Fruit fly (Drosophila melanogaster) whole organism, wandering third instar larva: ENCODE results near the gene H2.0.

Source experiments
- Abd-B ChIP-seq: fragments of >200 bp; optimal IDR thresholded peaks from 2 replicates; lab custom pipeline; 2017; ENCODE audit warnings: missing biosample characterization, missing genetic modification characterization
- CG32264 ChIP-seq: fragments of 200-800 bp; sonication (Bioruptor generic); optimal IDR thresholded peaks from 2 replicates; lab custom pipeline; 2016; ENCODE audit warnings: missing biosample characterization, missing genetic modification characterization
- Dfd ChIP-seq: fragments of >200 bp; optimal IDR thresholded peaks from 2 replicates; lab custom pipeline; 2017; ENCODE audit warnings: missing biosample characterization, missing genetic modification characterization
- Rel ChIP-seq, 2 experiments: fragments of 200-800 bp; sonication (Bioruptor generic) in 1 of 2; optimal IDR thresholded peaks; 2 replicates in 1 of 2; 3 replicates in 1 of 2; lab custom pipeline; 2016 to 2019; ENCODE audit warnings: mild to moderate bottlenecking in 2 of 2, missing biosample characterization in 2 of 2, missing genetic modification characterization in 2 of 2, moderate library complexity in 1 of 2
- Sp1 ChIP-seq: fragments of 200-800 bp; sonication (Bioruptor generic); optimal IDR thresholded peaks from 3 replicates; lab custom pipeline; 2019; ENCODE audit warnings: missing biosample characterization, mild to moderate bottlenecking, missing genetic modification characterization, moderate library complexity
- dl ChIP-seq, 2 experiments: fragments of 175-275, 200-275 bp in 1 of 2; fragments of 200-275 bp in 1 of 2; sonication (Bioruptor generic); optimal IDR thresholded peaks; lab custom pipeline; 2018; ENCODE audit warnings: mild to moderate bottlenecking in 2 of 2, missing biosample characterization in 2 of 2, missing genetic modification characterization in 2 of 2, moderate library complexity in 2 of 2; ENCODE audit not compliant: partially characterized antibody in 2 of 2, insufficient read depth in 1 of 2
- dsf ChIP-seq: sonication (Bioruptor generic); optimal IDR thresholded peaks from 2 replicates; lab custom pipeline; 2016; ENCODE audit warnings: missing biosample characterization, missing genetic modification characterization, borderline replicate concordance
- foxo ChIP-seq, 2 experiments: fragments of 200-800 bp; sonication (Bioruptor generic); optimal IDR thresholded peaks; 2 replicates in 1 of 2; 3 replicates in 1 of 2; lab custom pipeline; 2016 to 2017; ENCODE audit warnings: missing biosample characterization in 2 of 2, missing genetic modification characterization in 2 of 2
- fru ChIP-seq: fragments of 200-800 bp; sonication (Bioruptor generic); optimal IDR thresholded peaks from 3 replicates; lab custom pipeline; 2016; ENCODE audit warnings: missing biosample characterization, mild to moderate bottlenecking, missing genetic modification characterization
- h ChIP-seq: fragments of 200-800 bp; sonication (Bioruptor generic); optimal IDR thresholded peaks from 3 replicates; lab custom pipeline; 2016; ENCODE audit warnings: missing biosample characterization, mild to moderate bottlenecking, missing genetic modification characterization
- pan ChIP-seq: fragments of >200 bp; optimal IDR thresholded peaks from 2 replicates; lab custom pipeline; 2017
- rgr ChIP-seq: fragments of 200-800 bp; sonication (Bioruptor generic); optimal IDR thresholded peaks from 3 replicates; lab custom pipeline; 2016; ENCODE audit warnings: missing biosample characterization, mild to moderate bottlenecking, missing genetic modification characterization

- TF ChIP-seq Sp1 (GFP tag; lab: Kevin White, UChicago) (peak; percentile 32), Abd-B (no peak), fru (GFP tag; lab: Kevin White, UChicago) (peak; percentile 23), Dfd (GFP tag; lab: Kevin White, UChicago) (no peak), dl (GFP tag; optimal IDR thresholded peaks at IDR 0.05; lab: Kevin White, UChicago; ENCODE audit: insufficient read depth in 1 of 2, partially characterized antibody in 2 of 2) (no peak), pan (lab: Kevin White, UChicago) (no peak), rgr (GFP tag; lab: Kevin White, UChicago) (peak; percentile 51), Rel (GFP tag; optimal IDR thresholded peaks at IDR 0.05; lab: Kevin White, UChicago) (no peak), Rel (tag; optimal IDR thresholded peaks at IDR 0.05; lab: Kevin White, UChicago) (peak; percentile 87), CG32264 (GFP tag; lab: Kevin White, UChicago) (no peak), h (GFP tag; lab: Kevin White, UChicago) (peak; percentile 36), dsf (no peak), foxo (GFP tag; optimal IDR thresholded peaks at IDR 0.05; lab: Kevin White, UChicago) (peak in 1 of 2 experiments; percentile 38)
Measured at dm6 chr2L:5999247-5999646, 20.0 kb downstream of the H2.0 start, which contains the start of gene Kdm5.
